Worm (Caenorhabditis elegans) whole organism, L1 larva: ENCODE measurements around the gene Y69E1A.4.

Source experiments
- C04F5.9 ChIP-seq: sonication (generic microtip); optimal IDR thresholded peaks from 2 replicates; lab custom pipeline; 2016; ENCODE audit warnings: missing genetic modification characterization, missing compliant biosample characterization
- ceh-8 ChIP-seq: fragments of 200-800 bp; sonication (Bioruptor generic); optimal IDR thresholded peaks from 2 replicates; lab custom pipeline; 2018; ENCODE audit warnings: mild to moderate bottlenecking, missing genetic modification characterization, moderate library complexity, missing compliant biosample characterization
- ceh-90 ChIP-seq: sonication (generic microtip); optimal IDR thresholded peaks from 2 replicates; lab custom pipeline; 2016; ENCODE audit warnings: missing genetic modification characterization, missing compliant biosample characterization
- dpl-1 ChIP-seq, 3 experiments: fragments of 150-350 bp in 2 of 3; sonication (generic microtip) in 1 of 3; optimal IDR thresholded peaks; 2 replicates each; lab custom pipeline; 2014 to 2017; ENCODE audit warnings: missing biosample characterization in 3 of 3, missing genetic modification characterization in 3 of 3, missing genetic modification reagents in 3 of 3
- dsc-1 ChIP-seq: sonication (generic microtip); optimal IDR thresholded peaks from 2 replicates; lab custom pipeline; 2016; ENCODE audit warnings: mild to moderate bottlenecking, missing genetic modification characterization, missing compliant biosample characterization
- efl-3 ChIP-seq: fragments of 200-800 bp; sonication (Bioruptor generic); optimal IDR thresholded peaks from 2 replicates; lab custom pipeline; 2018; ENCODE audit warnings: mild to moderate bottlenecking, missing genetic modification characterization, missing compliant biosample characterization
- elt-2 ChIP-seq: sonication (generic microtip); optimal IDR thresholded peaks from 2 replicates; lab custom pipeline; 2016; ENCODE audit warnings: missing genetic modification characterization, mild to moderate bottlenecking, inconsistent platforms, missing compliant biosample characterization, missing genetic modification reagents
- fkh-10 ChIP-seq: sonication (generic microtip); optimal IDR thresholded peaks from 2 replicates; lab custom pipeline; 2017; ENCODE audit warnings: missing biosample characterization, missing genetic modification reagents, missing genetic modification characterization
- fkh-8 ChIP-seq: sonication (generic microtip); optimal IDR thresholded peaks from 2 replicates; lab custom pipeline; 2016; ENCODE audit warnings: mild to moderate bottlenecking, missing genetic modification characterization, missing compliant biosample characterization
- fos-1 ChIP-seq: fragments of 150-350 bp; optimal IDR thresholded peaks from 2 replicates; lab custom pipeline; 2014; ENCODE audit warnings: missing biosample characterization, missing genetic modification characterization
- hpl-2 ChIP-seq: fragments of 150-350 bp; optimal IDR thresholded peaks from 2 replicates; lab custom pipeline; 2014; ENCODE audit warnings: missing biosample characterization, missing genetic modification reagents, missing genetic modification characterization
- isw-1 ChIP-seq: fragments of 200-800 bp; sonication (Bioruptor generic); IDR thresholded peaks from 2 replicates; pipeline ENCODE4 v1.3.6; 2022; ENCODE audit warnings: missing genetic modification characterization, missing compliant biosample characterization
- lin-13 ChIP-seq: fragments of 150-350 bp; optimal IDR thresholded peaks from 2 replicates; lab custom pipeline; 2014; ENCODE audit warnings: missing biosample characterization, missing genetic modification reagents, missing genetic modification characterization
- lin-14 ChIP-seq: fragments of 200-800 bp; sonication (Bioruptor generic); optimal IDR thresholded peaks from 2 replicates; lab custom pipeline; 2018; ENCODE audit warnings: mild to moderate bottlenecking, missing genetic modification characterization, moderate library complexity, missing compliant biosample characterization
- lin-15B ChIP-seq: fragments of 150-350 bp; sonication (generic microtip); optimal IDR thresholded peaks from 3 replicates; lab custom pipeline; 2014; ENCODE audit warnings: missing biosample characterization, missing genetic modification characterization
- lin-35 ChIP-seq, 2 experiments: fragments of 150-350 bp; optimal IDR thresholded peaks; 2 replicates each; lab custom pipeline; 2014; ENCODE audit warnings: missing biosample characterization in 2 of 2, missing genetic modification characterization in 2 of 2, missing genetic modification reagents in 2 of 2
- lir-3 ChIP-seq: sonication (generic microtip); optimal IDR thresholded peaks from 2 replicates; lab custom pipeline; 2016; ENCODE audit warnings: mild to moderate bottlenecking, missing genetic modification characterization, moderate library complexity, missing compliant biosample characterization; ENCODE audit not compliant: poor library complexity
- lsy-2 ChIP-seq, 2 experiments: fragments of 150-350 bp; optimal IDR thresholded peaks; 2 replicates each; lab custom pipeline; 2014; ENCODE audit warnings: missing biosample characterization in 2 of 2, missing genetic modification characterization in 2 of 2
- mab-9 ChIP-seq: fragments of 200-800 bp; sonication (Bioruptor generic); IDR thresholded peaks from 2 replicates; pipeline ENCODE4 v1.3.6; 2022; ENCODE audit warnings: missing genetic modification reagents, missing genetic modification characterization, missing compliant biosample characterization
- mep-1 ChIP-seq: fragments of 150-350 bp; optimal IDR thresholded peaks from 2 replicates; lab custom pipeline; 2014; ENCODE audit warnings: missing biosample characterization, missing genetic modification characterization
- nhr-11 ChIP-seq: fragments of 150-350 bp; optimal IDR thresholded peaks from 2 replicates; lab custom pipeline; 2014; ENCODE audit warnings: missing biosample characterization, missing genetic modification characterization
- nhr-12 ChIP-seq: sonication (generic microtip); optimal IDR thresholded peaks from 2 replicates; lab custom pipeline; 2017; ENCODE audit warnings: missing biosample characterization, missing genetic modification characterization
- nhr-19 ChIP-seq: fragments of 200-800 bp; sonication (Bioruptor generic); conservative IDR thresholded peaks from 2 replicates; pipeline ENCODE4 v1.3.6; 2022; ENCODE audit warnings: missing genetic modification characterization, missing compliant biosample characterization
- nhr-28 ChIP-seq: fragments of 150-350 bp; optimal IDR thresholded peaks from 2 replicates; lab custom pipeline; 2014; ENCODE audit warnings: missing biosample characterization, missing genetic modification characterization
- nhr-47 ChIP-seq: sonication (generic microtip); optimal IDR thresholded peaks from 2 replicates; lab custom pipeline; 2016; ENCODE audit warnings: mild to moderate bottlenecking, missing genetic modification characterization, moderate library complexity, missing compliant biosample characterization
- nhr-71 ChIP-seq: sonication (generic microtip); optimal IDR thresholded peaks from 2 replicates; lab custom pipeline; 2016; ENCODE audit warnings: mild to moderate bottlenecking, missing genetic modification characterization, moderate library complexity, missing compliant biosample characterization
- nhr-77 ChIP-seq: fragments of 150-350 bp; optimal IDR thresholded peaks from 2 replicates; lab custom pipeline; 2014; ENCODE audit warnings: missing biosample characterization, missing genetic modification characterization
- nhr-85 ChIP-seq: sonication (generic microtip); peaks from one replicate; lab custom pipeline; 2016; ENCODE audit warnings: missing genetic modification characterization, inconsistent platforms, missing compliant biosample characterization
- nhr-90 ChIP-seq: sonication (generic microtip); optimal IDR thresholded peaks from 2 replicates; lab custom pipeline; 2016; ENCODE audit warnings: mild to moderate bottlenecking, missing genetic modification characterization, missing compliant biosample characterization; ENCODE audit not compliant: poor library complexity
- pqm-1 ChIP-seq: sonication (generic microtip); optimal IDR thresholded peaks from 3 replicates; lab custom pipeline; 2017; ENCODE audit warnings: missing biosample characterization, missing genetic modification characterization
- rnt-1 ChIP-seq: sonication (generic microtip); optimal IDR thresholded peaks from 2 replicates; lab custom pipeline; 2016; ENCODE audit warnings: mild to moderate bottlenecking, missing genetic modification characterization, moderate library complexity, missing compliant biosample characterization
- snpc-4 ChIP-seq: fragments of 150-350 bp; optimal IDR thresholded peaks from 2 replicates; lab custom pipeline; 2014; ENCODE audit warnings: missing biosample characterization, missing genetic modification characterization
- sox-4 ChIP-seq: sonication (generic microtip); optimal IDR thresholded peaks from 2 replicates; lab custom pipeline; 2016; ENCODE audit warnings: missing genetic modification characterization, missing compliant biosample characterization
- tlp-1 ChIP-seq: fragments of 150-350 bp; optimal IDR thresholded peaks from 2 replicates; lab custom pipeline; 2014; ENCODE audit warnings: missing biosample characterization, missing genetic modification characterization
- unc-130 ChIP-seq: fragments of 150-350 bp; optimal IDR thresholded peaks from 2 replicates; lab custom pipeline; 2017; ENCODE audit warnings: missing biosample characterization, missing genetic modification characterization, inconsistent platforms
- unc-86 ChIP-seq: sonication (generic microtip); optimal IDR thresholded peaks from 2 replicates; lab custom pipeline; 2016; ENCODE audit warnings: missing genetic modification characterization, missing compliant biosample characterization
- unc-98 ChIP-seq: fragments of 200-800 bp; sonication (Bioruptor generic); IDR thresholded peaks from 2 replicates; pipeline ENCODE4 v1.3.6; 2022; ENCODE audit warnings: missing genetic modification characterization, missing compliant biosample characterization
- vab-15 ChIP-seq: sonication (generic microtip); optimal IDR thresholded peaks from 2 replicates; lab custom pipeline; 2017; ENCODE audit warnings: missing genotype, mild to moderate bottlenecking, missing genetic modification characterization, missing compliant biosample characterization
- zag-1 ChIP-seq: fragments of 150-350 bp; optimal IDR thresholded peaks from 2 replicates; lab custom pipeline; 2014; ENCODE audit warnings: missing biosample characterization, missing genetic modification characterization
- ztf-4 ChIP-seq: fragments of 150-350 bp; optimal IDR thresholded peaks from 2 replicates; lab custom pipeline; 2014; ENCODE audit warnings: missing biosample characterization, missing genetic modification characterization

Y69E1A.4 gene

DNA sequence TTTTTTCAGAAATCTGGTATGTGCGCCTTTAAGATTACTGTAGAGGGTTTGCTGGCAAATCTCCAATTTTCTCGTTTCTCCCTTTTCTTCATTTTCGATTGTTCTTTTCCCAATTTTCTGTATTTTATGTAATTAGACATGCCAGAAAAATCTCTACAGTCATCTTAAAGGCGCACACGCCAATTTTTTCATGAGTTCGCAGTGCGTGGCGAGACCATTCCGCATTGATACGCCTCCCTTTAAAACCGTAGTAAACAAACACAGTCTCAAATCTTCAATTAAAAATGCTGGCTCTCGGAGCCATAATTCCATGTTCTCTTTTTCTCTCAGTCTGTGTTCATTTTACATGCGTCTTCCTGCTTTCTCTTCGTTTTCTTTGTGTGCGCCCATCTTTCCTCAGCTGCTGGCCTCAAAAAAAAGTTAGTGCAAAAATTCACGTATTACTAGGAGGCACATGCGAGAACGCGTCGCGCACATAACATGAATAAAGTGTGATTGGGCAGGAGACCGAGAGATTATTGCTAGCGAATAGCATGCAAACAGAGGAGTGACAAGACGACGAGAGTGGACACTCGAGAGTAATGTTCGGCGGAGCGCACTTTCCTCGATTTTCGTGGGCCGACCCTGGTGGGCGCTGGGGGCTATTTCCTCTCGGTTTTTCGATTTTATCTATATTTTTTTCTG, 36.0 kb upstream of the Y69E1A.4 start (continued):
- TF ChIP-seq unc-98 (GFP tag; lab: Robert Waterston, UW) (no peak), fkh-10 (GFP tag; lab: Kevin White, UChicago) (peak; percentile 5), lin-13 (GFP tag; lab: Kevin White, UChicago) (peak; percentile 74), mep-1 (peak; percentile 81), lin-35 (GFP tag; optimal IDR thresholded peaks at IDR 0.05; lab: Kevin White, UChicago) (peak; percentile 72 to 76), snpc-4 (tag; lab: Kevin White, UChicago) (peak; percentile 58), sox-4 (tag; lab: Kevin White, UChicago) (no peak), dsc-1 (tag; lab: Kevin White, UChicago) (no peak), ceh-90 (tag; lab: Kevin White, UChicago) (no peak), mab-9 (GFP tag; lab: Robert Waterston, UW) (no peak), ceh-8 (peak; percentile 63), isw-1 (peak; percentile 62), zag-1 (tag; lab: Kevin White, UChicago) (no peak), fkh-8 (peak; percentile 84), lin-14 (GFP tag; lab: Kevin White, UChicago) (peak; percentile 99), lir-3 (no peak), nhr-19 (GFP tag; lab: Robert Waterston, UW) (peak; percentile 82), elt-2 (tag; lab: Kevin White, UChicago) (peak; percentile 57), nhr-11 (tag; lab: Kevin White, UChicago) (no peak), nhr-28 (tag; lab: Kevin White, UChicago) (no peak), lsy-2 (tag; optimal IDR thresholded peaks at IDR 0.05; lab: Kevin White, UChicago) (peak; percentile 70 to 82), tlp-1 (no peak), nhr-71 (tag; lab: Kevin White, UChicago) (peak; percentile 91), nhr-77 (peak; percentile 75), dpl-1 (GFP tag; optimal IDR thresholded peaks at IDR 0.05; lab: Kevin White, UChicago) (peak; percentile 47 to 64 (median 54)), nhr-85 (tag; lab: Kevin White, UChicago) (peak; percentile 91), rnt-1 (tag; lab: Kevin White, UChicago) (peak; percentile 70), nhr-90 (tag; lab: Kevin White, UChicago) (peak; percentile 49), C04F5.9 (tag; lab: Kevin White, UChicago) (no peak), nhr-47 (tag; lab: Kevin White, UChicago) (peak; percentile 81), ztf-4 (tag; lab: Kevin White, UChicago) (peak; percentile 21), lin-15B (tag; lab: Kevin White, UChicago) (peak; percentile 67), nhr-12 (tag; lab: Kevin White, UChicago) (no peak), efl-3 (GFP tag; lab: Kevin White, UChicago) (no peak), vab-15 (tag; lab: Kevin White, UChicago) (no peak), pqm-1 (no peak)

ce11 chrIV:10919770-10920169, 35.3 kb upstream of the Y69E1A.4 start, which contains the start of gene rbr-2:
rbr-2 (plus strand) TSS chrIV:10920070.
- TF ChIP-seq tlp-1 (no peak), hpl-2 (GFP tag; lab: Kevin White, UChicago) (no peak), nhr-28 (tag; lab: Kevin White, UChicago) (no peak), fos-1 (tag; lab: Kevin White, UChicago) (no peak), unc-130 (tag; lab: Kevin White, UChicago) (no peak), efl-3 (GFP tag; lab: Kevin White, UChicago) (no peak), lin-13 (GFP tag; lab: Kevin White, UChicago) (no peak), unc-86 (no peak), C04F5.9 (tag; lab: Kevin White, UChicago) (no peak)
- TF ChIP-seq, all 84 proteins: peak for 0
